Worm (Caenorhabditis elegans) whole organism, L2 larva: ENCODE data around the gene K10H10.9.

Experiments used
- blmp-1 ChIP-seq: sonication (generic microtip); optimal IDR thresholded peaks from 2 replicates; lab custom pipeline; 2017; ENCODE audit warnings: missing genetic modification characterization, mild to moderate bottlenecking, missing compliant biosample characterization, antibody characterized with exemption, moderate library complexity; ENCODE audit not compliant: insufficient read depth
- egl-27 ChIP-seq: sonication (generic microtip); optimal IDR thresholded peaks from 3 replicates; lab custom pipeline; 2017; ENCODE audit warnings: missing biosample characterization, missing genetic modification reagents, missing genetic modification characterization
- elt-1 ChIP-seq: fragments of 150-350 bp; optimal IDR thresholded peaks from 2 replicates; lab custom pipeline; 2014; ENCODE audit warnings: missing biosample characterization, missing genetic modification characterization
- elt-3 ChIP-seq: sonication (generic microtip); optimal IDR thresholded peaks from 2 replicates; lab custom pipeline; 2017; ENCODE audit warnings: missing biosample characterization, missing genetic modification characterization
- lsy-2 ChIP-seq, 2 experiments: fragments of 150-350 bp in 1 of 2; sonication (generic microtip) in 1 of 2; optimal IDR thresholded peaks; 2 replicates each; lab custom pipeline; 2014 to 2017; ENCODE audit warnings: missing biosample characterization in 2 of 2, missing genetic modification characterization in 2 of 2
- nhr-23 ChIP-seq: fragments of 150-350 bp; optimal IDR thresholded peaks from 2 replicates; lab custom pipeline; 2014; ENCODE audit warnings: missing biosample characterization, missing genetic modification reagents, missing genetic modification characterization
- nhr-237 ChIP-seq: fragments of 150-350 bp; optimal IDR thresholded peaks from 2 replicates; lab custom pipeline; 2014; ENCODE audit warnings: missing biosample characterization, missing genetic modification characterization
- unc-39 ChIP-seq: fragments of 150-350 bp; optimal IDR thresholded peaks from 2 replicates; lab custom pipeline; 2014; ENCODE audit warnings: missing biosample characterization, missing genetic modification characterization
- zag-1 ChIP-seq: fragments of 150-350 bp; optimal IDR thresholded peaks from 2 replicates; lab custom pipeline; 2014; ENCODE audit warnings: missing biosample characterization, missing genetic modification characterization

- TF ChIP-seq nhr-23 (no peak), elt-1 (tag; lab: Kevin White, UChicago) (no peak), nhr-237 (tag; lab: Kevin White, UChicago) (no peak), zag-1 (no peak), elt-3 (tag; lab: Kevin White, UChicago) (no peak), egl-27 (no peak), unc-39 (tag; lab: Kevin White, UChicago) (no peak), blmp-1 (tag; lab: Kevin White, UChicago) (no peak), lsy-2 (tag; optimal IDR thresholded peaks at IDR 0.05; lab: Kevin White, UChicago) (no peak)
Observed at ce11 chrII:14500122-14500521, 14.8 kb downstream of the K10H10.9 start, which contains the start of gene K10H10.4.
